Fruit fly (Drosophila melanogaster) whole organism, wandering third instar larva: ENCODE results near the gene mtTFB2.

Experiments
- Dfd ChIP-seq: fragments of >200 bp; optimal IDR thresholded peaks from 2 replicates; lab custom pipeline; 2017; ENCODE audit warnings: missing biosample characterization, missing genetic modification characterization
- HLH106 ChIP-seq: fragments of 200-800 bp; optimal IDR thresholded peaks from 3 replicates; lab custom pipeline; 2019; ENCODE audit warnings: missing biosample characterization, mild to moderate bottlenecking, missing genetic modification characterization, moderate library complexity
- dmrt93B ChIP-seq: fragments of 200-800 bp; sonication (Bioruptor generic); optimal IDR thresholded peaks from 2 replicates; lab custom pipeline; 2018; ENCODE audit warnings: missing biosample characterization, mild to moderate bottlenecking, missing genetic modification characterization
- fru ChIP-seq: fragments of 200-800 bp; sonication (Bioruptor generic); optimal IDR thresholded peaks from 3 replicates; lab custom pipeline; 2016; ENCODE audit warnings: missing biosample characterization, mild to moderate bottlenecking, missing genetic modification characterization
- lola ChIP-seq: fragments of >200 bp; optimal IDR thresholded peaks from 2 replicates; lab custom pipeline; 2017; ENCODE audit warnings: missing biosample characterization, missing genetic modification characterization

DNA sequence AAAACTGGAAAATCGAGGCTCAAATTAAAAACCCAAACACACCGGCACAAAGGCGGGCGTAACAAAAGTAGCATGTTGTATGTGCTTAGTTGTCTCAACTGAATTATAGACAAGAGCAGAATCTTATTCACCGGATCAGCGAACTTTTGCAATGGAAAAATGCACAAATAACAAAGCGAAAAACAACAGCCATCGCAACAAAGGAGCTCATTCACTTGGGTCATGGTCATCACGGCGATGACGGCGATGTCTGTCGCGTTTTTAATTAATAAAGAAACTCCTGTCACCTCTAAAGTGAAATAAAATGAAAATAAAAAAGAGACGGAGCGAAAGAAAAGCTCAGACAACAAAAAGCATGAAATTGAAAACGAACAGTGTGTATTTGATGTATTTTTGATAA, 6.2 kb upstream of the mtTFB2 start:
- TF ChIP-seq Dfd (GFP tag; lab: Kevin White, UChicago) = no peak
- TF ChIP-seq dmrt93B (GFP tag; lab: Kevin White, UChicago) = no peak
- TF ChIP-seq HLH106 = no peak
- TF ChIP-seq fru (GFP tag; lab: Kevin White, UChicago) = no peak
- TF ChIP-seq lola (GFP tag; lab: Kevin White, UChicago) = no peak
